Worm (Caenorhabditis elegans) whole organism, L4 larva: Measurements from ENCODE around the gene sma-5.
A peak's percentile ranks its signal among the peaks of the same experiment; 100 is the strongest.
"Not testable (repeated sequence)": the region's sequence is repeated elsewhere in the genome, so short reads cannot be mapped to it uniquely, and the experiment has no call there.

Experiments used
- F10B5.3 ChIP-seq: sonication (generic microtip); optimal IDR thresholded peaks from 2 replicates; lab custom pipeline; 2016; ENCODE audit warnings: mild to moderate bottlenecking, missing genetic modification characterization, missing compliant biosample characterization
- T20F7.1 ChIP-seq: fragments of 200-800 bp; sonication (Bioruptor generic); optimal IDR thresholded peaks from 2 replicates; lab custom pipeline; 2018; ENCODE audit warnings: mild to moderate bottlenecking, missing genetic modification characterization, missing compliant biosample characterization
- T26A8.4 ChIP-seq: fragments of 200-800 bp; sonication (Bioruptor generic); IDR thresholded peaks from 2 replicates; pipeline ENCODE4 v1.3.6; 2022; ENCODE audit warnings: missing genetic modification characterization, missing compliant biosample characterization
- arid-1 ChIP-seq: fragments of 200-800 bp; sonication (Bioruptor generic); conservative IDR thresholded peaks from 2 replicates; pipeline ENCODE4 v1.3.6; 2022; ENCODE audit warnings: missing genetic modification reagents, missing genetic modification characterization, missing compliant biosample characterization
- ceh-62 ChIP-seq: sonication (generic microtip); optimal IDR thresholded peaks from 2 replicates; lab custom pipeline; 2017; ENCODE audit warnings: missing biosample characterization, missing genetic modification characterization
- cey-2 ChIP-seq: sonication (generic microtip); optimal IDR thresholded peaks from 3 replicates; lab custom pipeline; 2017; ENCODE audit warnings: missing genetic modification characterization, mild to moderate bottlenecking, missing compliant biosample characterization, antibody characterized with exemption, borderline replicate concordance; ENCODE audit not compliant: insufficient read depth
- daf-12 ChIP-seq: fragments of 150-350 bp; optimal IDR thresholded peaks from 2 replicates; lab custom pipeline; 2014; ENCODE audit warnings: missing biosample characterization, missing genetic modification reagents, missing genetic modification characterization
- dmd-6 ChIP-seq: fragments of 200-800 bp; sonication (Bioruptor generic); IDR thresholded peaks from 2 replicates; pipeline ENCODE4 v1.3.6; 2022; ENCODE audit warnings: missing genetic modification reagents, missing genetic modification characterization, missing compliant biosample characterization
- dmd-8 ChIP-seq: fragments of 200-800 bp; sonication (Bioruptor generic); IDR thresholded peaks from 2 replicates; pipeline ENCODE4 v1.3.6; 2022; ENCODE audit warnings: missing genetic modification characterization, missing compliant biosample characterization
- dmd-9 ChIP-seq: fragments of 200-800 bp; sonication (Bioruptor generic); IDR thresholded peaks from 2 replicates; pipeline ENCODE4 v1.3.6; 2022; ENCODE audit warnings: missing genetic modification reagents, missing genetic modification characterization, missing compliant biosample characterization
- dpl-1 ChIP-seq: fragments of 150-350 bp; optimal IDR thresholded peaks from 2 replicates; lab custom pipeline; 2014; ENCODE audit warnings: missing biosample characterization, missing genetic modification reagents, missing genetic modification characterization
- egl-43 ChIP-seq: fragments of 200-800 bp; sonication (Bioruptor generic); IDR thresholded peaks from 2 replicates; pipeline ENCODE4 v1.3.6; 2022; ENCODE audit warnings: missing genetic modification reagents, missing genetic modification characterization, missing compliant biosample characterization
- gei-8 ChIP-seq: fragments of 200-800 bp; sonication (Bioruptor generic); optimal IDR thresholded peaks from 2 replicates; lab custom pipeline; 2018; ENCODE audit warnings: mild to moderate bottlenecking, missing genetic modification characterization, missing compliant biosample characterization
- hlh-11 ChIP-seq: fragments of 200-800 bp; sonication (Bioruptor generic); optimal IDR thresholded peaks from 2 replicates; lab custom pipeline; 2018; ENCODE audit warnings: mild to moderate bottlenecking, missing genetic modification characterization, missing compliant biosample characterization
- hlh-30 ChIP-seq: sonication (generic microtip); optimal IDR thresholded peaks from 2 replicates; lab custom pipeline; 2017; ENCODE audit warnings: antibody characterized with exemption, mild to moderate bottlenecking, missing genetic modification characterization, missing compliant biosample characterization; ENCODE audit not compliant: insufficient read depth
- lin-1 ChIP-seq: fragments of 200-800 bp; sonication (Bioruptor generic); IDR thresholded peaks from 2 replicates; pipeline ENCODE4 v1.3.6; 2022; ENCODE audit warnings: missing genetic modification reagents, missing genetic modification characterization, missing compliant biosample characterization
- lin-38 ChIP-seq: fragments of 200-800 bp; sonication (Bioruptor generic); IDR thresholded peaks from 2 replicates; pipeline ENCODE4 v1.3.6; 2022; ENCODE audit warnings: missing genetic modification reagents, missing genetic modification characterization, missing compliant biosample characterization
- lin-39 ChIP-seq: fragments of 150-350 bp; optimal IDR thresholded peaks from 2 replicates; lab custom pipeline; 2014; ENCODE audit warnings: missing biosample characterization, missing genetic modification reagents, missing genetic modification characterization
- mdt-29 ChIP-seq: fragments of 200-800 bp; sonication (Bioruptor generic); IDR thresholded peaks from 2 replicates; pipeline ENCODE4 v1.3.6; 2022; ENCODE audit warnings: missing genetic modification reagents, missing genetic modification characterization, missing compliant biosample characterization
- mxl-2 ChIP-seq: fragments of 200-800 bp; sonication (Bioruptor generic); conservative IDR thresholded peaks from 2 replicates; pipeline ENCODE4 v1.3.6; 2022; ENCODE audit warnings: missing genetic modification reagents, missing genetic modification characterization, missing compliant biosample characterization
- nhr-10 ChIP-seq: fragments of 150-350 bp; optimal IDR thresholded peaks from 2 replicates; lab custom pipeline; 2014; ENCODE audit warnings: missing biosample characterization, missing genetic modification characterization
- nhr-28 ChIP-seq: fragments of 150-350 bp; optimal IDR thresholded peaks from 2 replicates; lab custom pipeline; 2014; ENCODE audit warnings: missing biosample characterization, missing genetic modification characterization
- nhr-48 ChIP-seq: sonication (generic microtip); optimal IDR thresholded peaks from 2 replicates; lab custom pipeline; 2016; ENCODE audit warnings: mild to moderate bottlenecking, missing genetic modification characterization, missing compliant biosample characterization
- nhr-76 ChIP-seq: fragments of 150-350 bp; optimal IDR thresholded peaks from 2 replicates; lab custom pipeline; 2014; ENCODE audit warnings: missing biosample characterization, missing genetic modification characterization
- pha-4 ChIP-seq, 2 experiments: fragments of 150-350 bp in 1 of 2; fragments of 200-800 bp in 1 of 2; sonication (Bioruptor generic) in 1 of 2; IDR thresholded peaks in 1 of 2; optimal IDR thresholded peaks in 1 of 2; 2 replicates each; pipeline versions ENCODE4 v1.3.6 to Lab custom; 2014 to 2022; ENCODE audit warnings: missing genetic modification characterization in 2 of 2, missing genetic modification reagents in 2 of 2, missing biosample characterization in 1 of 2, missing compliant biosample characterization in 1 of 2
- rbr-2 ChIP-seq: sonication (generic microtip); optimal IDR thresholded peaks from 2 replicates; lab custom pipeline; 2016; ENCODE audit warnings: missing genotype, missing genetic modification characterization, missing compliant biosample characterization
- sdz-12 ChIP-seq: fragments of 200-800 bp; sonication (Bioruptor generic); optimal IDR thresholded peaks from 2 replicates; lab custom pipeline; 2018; ENCODE audit warnings: mild to moderate bottlenecking, missing genetic modification characterization, missing compliant biosample characterization
- skn-1 ChIP-seq: fragments of 150-350 bp; optimal IDR thresholded peaks from 2 replicates; lab custom pipeline; 2014; ENCODE audit warnings: missing biosample characterization, missing genetic modification characterization
- snpc-1.2 ChIP-seq: fragments of 200-800 bp; sonication (Bioruptor generic); IDR thresholded peaks from 2 replicates; pipeline ENCODE4 v1.3.6; 2022; ENCODE audit warnings: missing genetic modification reagents, missing genetic modification characterization, missing compliant biosample characterization
- snpc-4 ChIP-seq: fragments of 150-350 bp; optimal IDR thresholded peaks from 2 replicates; lab custom pipeline; 2014; ENCODE audit warnings: missing biosample characterization, missing genetic modification characterization
- spr-1 ChIP-seq: sonication (generic microtip); optimal IDR thresholded peaks from 2 replicates; lab custom pipeline; 2016; ENCODE audit warnings: mild to moderate bottlenecking, missing genetic modification characterization, missing compliant biosample characterization
- spr-3 ChIP-seq: fragments of 200-800 bp; sonication (Bioruptor generic); optimal IDR thresholded peaks from 2 replicates; lab custom pipeline; 2018; ENCODE audit warnings: mild to moderate bottlenecking, missing genetic modification characterization, missing compliant biosample characterization
- tra-1 ChIP-seq: fragments of 200-800 bp; sonication (Bioruptor generic); IDR thresholded peaks from 2 replicates; pipeline ENCODE4 v1.3.6; 2022; ENCODE audit warnings: missing genetic modification reagents, missing genetic modification characterization, missing compliant biosample characterization
- unc-130 ChIP-seq: sonication (generic microtip); optimal IDR thresholded peaks from 2 replicates; lab custom pipeline; 2016; ENCODE audit warnings: missing genetic modification reagents, missing genetic modification characterization, missing compliant biosample characterization
- unc-39 ChIP-seq: sonication (generic microtip); optimal IDR thresholded peaks from 2 replicates; lab custom pipeline; 2017; ENCODE audit warnings: missing biosample characterization, missing genetic modification characterization
- unc-62 ChIP-seq, 3 experiments: fragments of 150-350 bp in 1 of 3; sonication (generic microtip); optimal IDR thresholded peaks in 2 of 3; peaks in 1 of 3; 1 replicate in 1 of 3; 2 replicates in 2 of 3; lab custom pipeline; 2014 to 2017; ENCODE audit warnings: missing biosample characterization in 3 of 3, missing genetic modification characterization in 3 of 3, missing genetic modification reagents in 3 of 3, missing genotype in 1 of 3
- vab-7 ChIP-seq: fragments of 200-800 bp; sonication (Bioruptor generic); IDR thresholded peaks from 2 replicates; pipeline ENCODE4 v1.3.6; 2022; ENCODE audit warnings: missing genetic modification reagents, missing genetic modification characterization, missing compliant biosample characterization
- zag-1 ChIP-seq: fragments of 150-350 bp; optimal IDR thresholded peaks from 2 replicates; lab custom pipeline; 2014; ENCODE audit warnings: missing biosample characterization, missing genetic modification characterization
- ztf-11 ChIP-seq: fragments of 150-350 bp; optimal IDR thresholded peaks from 2 replicates; lab custom pipeline; 2014; ENCODE audit warnings: missing biosample characterization, missing genetic modification characterization

The sma-5 gene

DNA sequence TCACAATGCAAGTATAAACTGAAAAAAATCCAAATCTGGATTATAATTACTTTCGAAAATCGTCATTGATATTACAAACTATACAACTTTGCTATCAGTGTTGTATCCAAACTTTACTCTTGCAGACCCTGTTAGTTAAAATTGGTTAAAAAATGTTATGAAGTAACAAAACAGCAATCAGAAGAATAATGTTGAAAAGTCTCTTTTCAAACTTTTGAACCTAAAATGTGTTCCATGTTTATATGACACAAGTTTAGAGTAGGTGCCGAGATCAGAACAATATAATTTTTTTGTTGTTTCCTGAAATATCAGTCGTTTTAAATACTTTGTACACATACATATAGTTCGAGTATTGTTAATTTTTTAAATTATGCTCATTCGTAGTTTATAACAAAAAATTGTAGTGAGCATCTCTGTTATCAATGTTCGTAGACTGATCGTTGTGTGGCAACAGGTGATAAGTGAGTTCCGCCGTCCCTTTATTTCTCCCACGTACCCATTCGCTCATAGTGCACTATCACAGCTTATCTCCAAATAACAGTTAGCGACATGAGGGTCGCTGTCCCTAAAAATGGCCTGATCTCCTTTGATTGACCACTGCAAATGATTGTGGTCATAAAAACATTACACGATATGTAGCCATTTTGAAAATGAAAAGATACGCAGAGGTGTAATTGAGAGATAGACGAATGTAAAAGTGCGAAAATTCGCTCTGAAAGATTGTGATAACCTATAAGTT lies 43.1 kb downstream of the sma-5 start (continued):
- TF ChIP-seq unc-130 (no peak), lin-39 (tag; lab: Kevin White, UChicago) (no peak), T20F7.1 (no peak), vab-7 (GFP tag; lab: Robert Waterston, UW) (no peak), arid-1 (GFP tag; lab: Robert Waterston, UW) (no peak), unc-62 (GFP tag; optimal IDR thresholded peaks at IDR 0.05 in 1 of 2; lab: Kevin White, UChicago) (no peak), unc-62 (tag; optimal IDR thresholded peaks at IDR 0.05; lab: Kevin White, UChicago) (no peak), zag-1 (tag; lab: Kevin White, UChicago) (no peak), hlh-11 (peak; percentile 86)

DNA sequence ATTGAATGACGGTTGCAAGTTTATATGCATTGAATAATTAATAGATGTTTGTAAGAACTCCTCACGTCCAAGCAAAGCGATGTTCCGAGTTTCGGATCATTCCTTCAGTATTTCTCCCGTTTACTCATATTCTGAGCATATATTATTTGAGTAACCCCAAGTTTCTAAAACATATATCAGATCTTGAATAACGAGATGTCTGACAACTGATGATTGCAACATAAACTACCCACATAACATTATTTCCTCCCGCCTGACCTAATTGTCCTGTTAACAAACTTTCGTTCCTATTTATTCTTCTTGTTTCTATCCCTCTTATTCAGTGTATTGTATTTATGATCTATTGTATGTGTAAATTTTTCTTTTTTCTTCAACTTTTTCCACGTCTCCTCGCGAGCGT lies 44.2 kb downstream of the sma-5 start, which contains the start of gene C49F5.13:
Gene C49F5.13 (plus strand): TSS at position 301 of the 400 bp plus-strand sequence.
- TF ChIP-seq gei-8 (GFP tag; lab: Kevin White, UChicago); T26A8.4 (GFP tag; lab: Robert Waterston, UW); snpc-1.2 (GFP tag; lab: Robert Waterston, UW): not testable (repeated sequence)

DNA sequence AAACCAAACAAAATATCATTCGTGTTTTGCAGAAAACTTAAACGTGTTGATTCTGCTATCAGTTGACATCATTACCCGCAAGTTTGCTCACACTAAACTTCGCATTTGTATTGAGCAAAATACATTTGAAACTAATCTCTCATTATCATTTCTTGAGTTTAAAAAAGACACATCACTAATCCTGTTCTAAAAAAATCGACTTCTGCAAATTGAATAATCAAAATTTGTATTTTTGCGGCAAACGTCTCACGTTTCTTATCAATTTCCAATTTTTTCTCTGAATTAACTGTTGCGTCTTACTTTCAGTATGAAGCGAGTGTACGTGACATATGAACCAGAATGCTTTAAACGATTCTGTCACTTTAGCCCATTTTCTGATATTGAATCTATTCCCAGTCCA lies 45.5 kb downstream of the sma-5 start, which contains the start of gene C49F5.8:
Gene C49F5.8 (plus strand): TSS at position 301 of the 400 bp plus-strand sequence.
- TF ChIP-seq nhr-28 (tag; lab: Kevin White, UChicago) = peak; percentile 1
- no peak for TF ChIP-seq dpl-1 (GFP tag; lab: Kevin White, UChicago)

DNA sequence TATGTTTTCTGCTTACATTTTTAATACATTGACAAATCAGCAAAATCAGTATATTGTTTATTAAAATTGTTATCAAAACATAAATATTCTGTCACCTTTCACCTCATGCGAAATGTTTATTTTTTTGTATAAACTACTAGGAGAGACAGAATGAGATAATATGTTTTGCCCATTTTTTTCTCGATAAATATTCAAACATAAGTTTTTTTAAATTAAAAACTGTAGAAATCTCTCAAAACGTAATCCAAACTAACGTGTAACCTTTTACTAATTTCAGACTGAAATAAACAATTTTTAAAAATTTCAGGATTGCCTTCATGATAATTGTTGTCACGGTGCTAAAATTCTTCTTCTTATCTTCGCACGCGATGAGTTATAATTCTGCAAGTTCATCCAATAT lies 48.1 kb downstream of the sma-5 start, which contains the start of gene T08D10.5:
Gene T08D10.5 (plus strand): TSS at position 301 of the 400 bp plus-strand sequence.
- no peak for TF ChIP-seq ztf-11 (tag; lab: Kevin White, UChicago)
- TF ChIP-seq lin-38 (GFP tag; lab: Robert Waterston, UW) = no peak
- no peak for TF ChIP-seq nhr-48 (tag; lab: Kevin White, UChicago)
- TF ChIP-seq mdt-29 (GFP tag; lab: Robert Waterston, UW) = no peak
- TF ChIP-seq F10B5.3 (tag; lab: Kevin White, UChicago) = no peak
- no peak for TF ChIP-seq dmd-6 (GFP tag; lab: Robert Waterston, UW)
- no peak for TF ChIP-seq nhr-10 (tag; lab: Kevin White, UChicago)
- TF ChIP-seq mxl-2 (GFP tag; lab: Robert Waterston, UW) = no peak
- no peak for TF ChIP-seq unc-62 (GFP tag; optimal IDR thresholded peaks at IDR 0.05 in 1 of 2; lab: Kevin White, UChicago)
- TF ChIP-seq unc-62 (tag; optimal IDR thresholded peaks at IDR 0.05; lab: Kevin White, UChicago) = no peak
- TF ChIP-seq dpl-1 (GFP tag; lab: Kevin White, UChicago) = no peak
- no peak for TF ChIP-seq nhr-76 (tag; lab: Kevin White, UChicago)
- TF ChIP-seq tra-1 (GFP tag; lab: Robert Waterston, UW) = no peak
- TF ChIP-seq, all 104 proteins: peak for 0

DNA sequence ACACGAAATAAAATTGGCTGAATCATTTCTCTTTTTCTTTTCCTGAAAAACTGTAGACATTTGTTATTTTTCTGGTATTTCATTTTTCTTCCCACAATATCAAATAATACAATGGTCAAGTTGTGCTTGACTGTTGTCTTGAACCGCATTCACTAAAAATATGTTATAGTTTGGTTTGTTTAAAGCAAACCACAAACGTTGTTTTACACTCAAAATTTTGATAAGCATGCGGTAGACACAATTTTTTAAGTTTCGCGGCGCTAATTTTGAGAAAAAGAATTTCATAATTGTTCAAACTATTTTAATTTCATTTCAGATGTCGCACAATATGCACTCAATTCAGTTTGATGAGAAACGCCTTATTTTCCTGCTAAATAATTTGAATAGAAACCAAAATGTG lies 50.2 kb downstream of the sma-5 start, which contains the start of gene T08D10.3:
Gene T08D10.3 (plus strand): TSS at position 301 of the 400 bp plus-strand sequence.
- TF ChIP-seq hlh-30 (tag; lab: Kevin White, UChicago) (no peak), egl-43 (GFP tag; lab: Robert Waterston, UW) (no peak), snpc-4 (tag; lab: Kevin White, UChicago) (no peak), dmd-9 (no peak), spr-3 (no peak), skn-1 (tag; lab: Kevin White, UChicago) (no peak), nhr-10 (tag; lab: Kevin White, UChicago) (no peak), rbr-2 (no peak), dmd-8 (GFP tag; lab: Robert Waterston, UW) (no peak), pha-4 (GFP tag; IDR thresholded peaks at IDR 0.05; lab: Robert Waterston, UW) (no peak), pha-4 (tag; optimal IDR thresholded peaks at IDR 0.05; lab: Kevin White, UChicago) (no peak), lin-1 (GFP tag; lab: Robert Waterston, UW) (no peak), sdz-12 (GFP tag; lab: Kevin White, UChicago) (no peak), mdt-29 (GFP tag; lab: Robert Waterston, UW) (no peak), daf-12 (tag; lab: Kevin White, UChicago) (no peak), spr-1 (tag; lab: Kevin White, UChicago) (no peak), hlh-11 (no peak), ceh-62 (tag; lab: Kevin White, UChicago) (no peak), cey-2 (tag; lab: Kevin White, UChicago) (no peak), zag-1 (tag; lab: Kevin White, UChicago) (no peak), unc-39 (tag; lab: Kevin White, UChicago) (no peak)
